Fruit fly (Drosophila melanogaster) whole organism, embryonic: Measurements from ENCODE around the gene vkg.

Experiments
- Asciz ChIP-seq: fragments of 200-800 bp; sonication (Bioruptor generic); optimal IDR thresholded peaks from 2 replicates; lab custom pipeline; 2017; ENCODE audit warnings: missing biosample characterization, mild to moderate bottlenecking, missing genetic modification characterization, missing genetic modification reagents
- CG10147 ChIP-seq: fragments of 200-800 bp; sonication (Bioruptor generic); optimal IDR thresholded peaks from 2 replicates; lab custom pipeline; 2019; ENCODE audit warnings: missing biosample characterization, mild to moderate bottlenecking, missing genetic modification characterization, moderate library complexity
- CG10267 ChIP-seq: fragments of 200-800 bp; sonication (Bioruptor generic); optimal IDR thresholded peaks from 2 replicates; lab custom pipeline; 2018; ENCODE audit warnings: missing biosample characterization, mild to moderate bottlenecking, missing genetic modification characterization, moderate library complexity
- CG10366 ChIP-seq: fragments of 200-800 bp; sonication (Bioruptor generic); IDR thresholded peaks from 2 replicates; pipeline ENCODE4 v1.3.6; 2022; ENCODE audit warnings: missing biosample characterization, missing genetic modification characterization
- CG10979 ChIP-seq: fragments of 200-800 bp; sonication (Bioruptor generic); optimal IDR thresholded peaks from 2 replicates; lab custom pipeline; 2018; ENCODE audit warnings: missing biosample characterization, mild to moderate bottlenecking, missing genetic modification characterization, moderate library complexity
- CG11560 ChIP-seq: fragments of 200-800 bp; sonication (Bioruptor generic); IDR thresholded peaks from 3 replicates; pipeline ENCODE4 v1.3.6; 2022; ENCODE audit warnings: missing biosample characterization, missing genetic modification characterization
- CG13123 ChIP-seq: fragments of 200-800 bp; sonication (Bioruptor generic); optimal IDR thresholded peaks from 2 replicates; lab custom pipeline; 2016; ENCODE audit warnings: missing biosample characterization, missing genetic modification characterization
- CG13894 ChIP-seq: fragments of 200-800 bp; sonication (Bioruptor generic); optimal IDR thresholded peaks from 3 replicates; lab custom pipeline; 2018; ENCODE audit warnings: missing biosample characterization, mild to moderate bottlenecking, missing genetic modification characterization, moderate library complexity
- CG15696 ChIP-seq: fragments of 200-800 bp; sonication (Bioruptor generic); optimal IDR thresholded peaks from 2 replicates; lab custom pipeline; 2019; ENCODE audit warnings: missing biosample characterization, mild to moderate bottlenecking, missing genetic modification characterization, moderate library complexity
- CG1603 ChIP-seq: fragments of 200-800 bp; sonication (Bioruptor generic); optimal IDR thresholded peaks from 2 replicates; lab custom pipeline; 2019; ENCODE audit warnings: missing biosample characterization, mild to moderate bottlenecking, missing genetic modification characterization, moderate library complexity
- CG16813 ChIP-seq: fragments of 200-800 bp; sonication (Bioruptor generic); IDR thresholded peaks from 3 replicates; pipeline ENCODE4 v1.3.6; 2022; ENCODE audit warnings: missing biosample characterization, missing genetic modification characterization; ENCODE audit not compliant: partially characterized antibody
- CG17802 ChIP-seq: fragments of 200-800 bp; sonication (Bioruptor generic); optimal IDR thresholded peaks from 2 replicates; lab custom pipeline; 2018; ENCODE audit warnings: missing biosample characterization, mild to moderate bottlenecking, missing genetic modification characterization, moderate library complexity
- CG1792 ChIP-seq: fragments of 200-800 bp; sonication (Bioruptor generic); optimal IDR thresholded peaks from 2 replicates; lab custom pipeline; 2016; ENCODE audit warnings: missing biosample characterization, missing genetic modification characterization
- CG18262 ChIP-seq: fragments of 200-800 bp; optimal IDR thresholded peaks from 3 replicates; lab custom pipeline; 2019; ENCODE audit warnings: missing biosample characterization, mild to moderate bottlenecking, missing genetic modification characterization, moderate library complexity
- CG1832 ChIP-seq: fragments of 200-800 bp; sonication (Bioruptor generic); optimal IDR thresholded peaks from 2 replicates; lab custom pipeline; 2017; ENCODE audit warnings: missing biosample characterization, mild to moderate bottlenecking, missing genetic modification characterization, inconsistent platforms
- CG18599 ChIP-seq: fragments of 200-800 bp; sonication (Bioruptor generic); optimal IDR thresholded peaks from 3 replicates; lab custom pipeline; 2017; ENCODE audit warnings: missing biosample characterization, missing genetic modification characterization, mild to moderate bottlenecking, moderate library complexity, missing genetic modification reagents
- CG2199 ChIP-seq: fragments of 200-800 bp; sonication (Bioruptor generic); IDR thresholded peaks from 3 replicates; pipeline ENCODE4 v1.3.6; 2022; ENCODE audit warnings: missing biosample characterization, missing genetic modification characterization
- CG2875 ChIP-seq: fragments of 200-800 bp; sonication (Bioruptor generic); optimal IDR thresholded peaks from 2 replicates; lab custom pipeline; 2017; ENCODE audit warnings: missing biosample characterization, mild to moderate bottlenecking, missing genetic modification characterization, missing genetic modification reagents
- CG31388 ChIP-seq: fragments of 200-800 bp; sonication (Bioruptor generic); optimal IDR thresholded peaks from 2 replicates; lab custom pipeline; 2016; ENCODE audit warnings: missing biosample characterization, missing genetic modification characterization
- CG33213 ChIP-seq: fragments of 200-800 bp; sonication (Bioruptor generic); optimal IDR thresholded peaks from 3 replicates; lab custom pipeline; 2016; ENCODE audit warnings: missing biosample characterization, missing genetic modification characterization
- CG33557 ChIP-seq: fragments of 200-800 bp; sonication (Bioruptor generic); optimal IDR thresholded peaks from 2 replicates; lab custom pipeline; 2019; ENCODE audit warnings: missing biosample characterization, mild to moderate bottlenecking, missing genetic modification characterization, moderate library complexity
- CG34422 ChIP-seq: fragments of 200-800 bp; sonication (Bioruptor generic); IDR thresholded peaks from 3 replicates; pipeline ENCODE4 v1.3.6; 2022; ENCODE audit warnings: missing biosample characterization, missing genetic modification characterization
- CG3726 ChIP-seq: fragments of 200-800 bp; sonication (Bioruptor generic); IDR thresholded peaks from 3 replicates; pipeline ENCODE4, ENCODE4 v1.3.6; 2022; ENCODE audit warnings: missing biosample characterization, missing genetic modification characterization
- CG43689 ChIP-seq: fragments of 200-800 bp; sonication (Bioruptor generic); IDR thresholded peaks from 2 replicates; pipeline ENCODE4 v1.3.6; 2022; ENCODE audit warnings: missing biosample characterization, missing genetic modification characterization
- CG4730 ChIP-seq: fragments of 200-800 bp; sonication (Bioruptor generic); IDR thresholded peaks from 2 replicates; pipeline ENCODE4 v1.3.6; 2022; ENCODE audit warnings: missing biosample characterization, missing genetic modification characterization
- CG4820 ChIP-seq: fragments of 200-800 bp; sonication (Bioruptor generic); optimal IDR thresholded peaks from 3 replicates; lab custom pipeline; 2016; ENCODE audit warnings: missing biosample characterization, missing genetic modification characterization
- CG6683 ChIP-seq: fragments of 200-800 bp; sonication (Bioruptor generic); optimal IDR thresholded peaks from 2 replicates; lab custom pipeline; 2017; ENCODE audit warnings: missing biosample characterization, mild to moderate bottlenecking, missing genetic modification characterization, missing genetic modification reagents
- CG7271 ChIP-seq: fragments of 200-800 bp; sonication (Bioruptor generic); optimal IDR thresholded peaks from 2 replicates; lab custom pipeline; 2018; ENCODE audit warnings: missing biosample characterization, mild to moderate bottlenecking, missing genetic modification characterization, moderate library complexity
- CG8281 ChIP-seq: fragments of 200-800 bp; sonication (Bioruptor generic); optimal IDR thresholded peaks from 2 replicates; lab custom pipeline; 2018; ENCODE audit warnings: missing biosample characterization, mild to moderate bottlenecking, missing genetic modification characterization, moderate library complexity
- CTCF ChIP-seq: fragments of 200-800 bp; sonication (Bioruptor generic); optimal IDR thresholded peaks from 2 replicates; lab custom pipeline; 2017; ENCODE audit warnings: missing biosample characterization, mild to moderate bottlenecking, missing genetic modification characterization, moderate library complexity
- HHEX ChIP-seq: fragments of 200-800 bp; sonication (Bioruptor generic); optimal IDR thresholded peaks from 3 replicates; lab custom pipeline; 2017; ENCODE audit warnings: missing biosample characterization, mild to moderate bottlenecking, missing genetic modification characterization, missing genetic modification reagents
- Hmx ChIP-seq: fragments of 200-800 bp; sonication (Bioruptor generic); optimal IDR thresholded peaks from 2 replicates; lab custom pipeline; 2016; ENCODE audit warnings: missing biosample characterization, missing genetic modification characterization
- NC2β ChIP-seq: fragments of 200-800 bp; sonication (Bioruptor generic); optimal IDR thresholded peaks from 2 replicates; lab custom pipeline; 2016; ENCODE audit warnings: missing biosample characterization, missing genetic modification characterization
- Nf-YC ChIP-seq: fragments of 200-800 bp; optimal IDR thresholded peaks from 3 replicates; lab custom pipeline; 2019; ENCODE audit warnings: missing biosample characterization, mild to moderate bottlenecking, missing genetic modification characterization, moderate library complexity
- Optix ChIP-seq: fragments of 200-800 bp; sonication (Bioruptor generic); IDR thresholded peaks from 3 replicates; pipeline ENCODE4 v1.3.6; 2022; ENCODE audit warnings: missing biosample characterization, missing genetic modification characterization
- bcd ChIP-seq: fragments of 200-800 bp; sonication (Bioruptor generic); optimal IDR thresholded peaks from 2 replicates; lab custom pipeline; 2017; ENCODE audit warnings: missing biosample characterization, mild to moderate bottlenecking, missing genetic modification characterization
- br ChIP-seq: fragments of >200 bp; optimal IDR thresholded peaks from 2 replicates; lab custom pipeline; 2017
- disco-r ChIP-seq: fragments of 200-800 bp; sonication (Bioruptor generic); optimal IDR thresholded peaks from 2 replicates; lab custom pipeline; 2016; ENCODE audit warnings: missing biosample characterization, missing genetic modification characterization
- gce ChIP-seq: fragments of 200-800 bp; sonication (Bioruptor generic); IDR thresholded peaks from 3 replicates; pipeline ENCODE4 v1.3.6; 2022; ENCODE audit warnings: missing biosample characterization, missing genetic modification characterization
- gem ChIP-seq: fragments of 200-800 bp; sonication (Bioruptor generic); optimal IDR thresholded peaks from 2 replicates; lab custom pipeline; 2019; ENCODE audit warnings: missing biosample characterization, mild to moderate bottlenecking, missing genetic modification characterization, moderate library complexity
- gsb-n ChIP-seq: fragments of 200-800 bp; sonication (Bioruptor generic); optimal IDR thresholded peaks from 3 replicates; lab custom pipeline; 2018; ENCODE audit warnings: missing biosample characterization, mild to moderate bottlenecking, missing genetic modification characterization
- lilli ChIP-seq: fragments of 200-800 bp; sonication (Bioruptor generic); optimal IDR thresholded peaks from 3 replicates; lab custom pipeline; 2016; ENCODE audit warnings: missing biosample characterization, missing genetic modification characterization
- odd ChIP-seq: fragments of 200-800 bp; sonication (Bioruptor generic); optimal IDR thresholded peaks from 2 replicates; lab custom pipeline; 2017; ENCODE audit warnings: missing biosample characterization, mild to moderate bottlenecking, missing genetic modification characterization
- otp ChIP-seq: fragments of 200-800 bp; sonication (Bioruptor generic); IDR thresholded peaks from 3 replicates; pipeline ENCODE4, ENCODE4 v1.3.6; 2022; ENCODE audit warnings: missing biosample characterization, missing genetic modification characterization
- schlank ChIP-seq: fragments of 200-800 bp; sonication (Bioruptor generic); optimal IDR thresholded peaks from 2 replicates; lab custom pipeline; 2018; ENCODE audit warnings: missing biosample characterization, mild to moderate bottlenecking, missing genetic modification characterization
- slp2 ChIP-seq: fragments of 200-800 bp; sonication (Bioruptor generic); optimal IDR thresholded peaks from 2 replicates; lab custom pipeline; 2016; ENCODE audit warnings: missing biosample characterization, missing genetic modification characterization
- toy ChIP-seq: fragments of 200-800 bp; sonication (Bioruptor generic); IDR thresholded peaks from 2 replicates; pipeline ENCODE4 v1.3.6; 2022; ENCODE audit warnings: missing biosample characterization, missing genetic modification characterization
- twi ChIP-seq: fragments of 200-800 bp; optimal IDR thresholded peaks from 2 replicates; lab custom pipeline; 2019; ENCODE audit warnings: missing biosample characterization, mild to moderate bottlenecking, missing genetic modification characterization, moderate library complexity
- tx ChIP-seq: fragments of 200-800 bp; sonication (Bioruptor generic); optimal IDR thresholded peaks from 2 replicates; lab custom pipeline; 2016; ENCODE audit warnings: missing biosample characterization, missing genetic modification characterization
- usp ChIP-seq: fragments of >200 bp; optimal IDR thresholded peaks from 2 replicates; lab custom pipeline; 2017; ENCODE audit warnings: missing biosample characterization, missing genetic modification characterization
- vfl ChIP-seq: fragments of 200-800 bp; sonication (Bioruptor generic); optimal IDR thresholded peaks from 2 replicates; lab custom pipeline; 2016; ENCODE audit warnings: missing biosample characterization, missing genetic modification characterization

Gene vkg

dm6 chr2L:5059645-5060254, 31.8 kb upstream of the vkg start, which contains the start of gene Rpn11 (continued):
- TF ChIP-seq CG1832 (no peak), otp (GFP tag; lab: Robert Waterston, UW) (no peak), CG4820 (peak; percentile 52), CG10366 (GFP tag; lab: Robert Waterston, UW) (no peak; the same call in 1 of the 2 replicates), Optix (no peak), bcd (GFP tag; lab: Kevin White, UChicago) (peak; percentile 64), CG18262 (tag; lab: Kevin White, UChicago) (peak; percentile 78), disco-r (GFP tag; lab: Kevin White, UChicago) (no peak), CG43689 (GFP tag; lab: Robert Waterston, UW) (no peak), Hmx (GFP tag; lab: Kevin White, UChicago) (peak; percentile 23), CG4730 (GFP tag; lab: Robert Waterston, UW) (no peak), twi (peak; percentile 43), CG33557 (GFP tag; lab: Kevin White, UChicago) (peak; percentile 58), Nf-YC (tag; lab: Kevin White, UChicago) (peak; percentile 75), CG33213 (GFP tag; lab: Kevin White, UChicago) (no peak), tx (GFP tag; lab: Kevin White, UChicago) (peak; percentile 41), toy (GFP tag; lab: Robert Waterston, UW) (no peak), lilli (GFP tag; lab: Kevin White, UChicago) (peak; percentile 59), CG2875 (GFP tag; lab: Kevin White, UChicago) (peak; percentile 22), CG11560 (no peak), CG7271 (tag; lab: Kevin White, UChicago) (no peak), vfl (GFP tag; lab: Kevin White, UChicago) (no peak), usp (no peak), CG10979 (tag; lab: Kevin White, UChicago) (peak; percentile 49), CG6683 (GFP tag; lab: Kevin White, UChicago) (no peak), CG13123 (GFP tag; lab: Kevin White, UChicago) (no peak), odd (GFP tag; lab: Kevin White, UChicago) (peak; percentile 0), CG8281 (tag; lab: Kevin White, UChicago) (no peak), CG1792 (GFP tag; lab: Kevin White, UChicago) (no peak), CG3726 (GFP tag; lab: Robert Waterston, UW) (no peak), CG15696 (tag; lab: Kevin White, UChicago) (peak; percentile 66), gem (tag; lab: Kevin White, UChicago) (peak; percentile 83), CG31388 (GFP tag; lab: Kevin White, UChicago) (no peak), Asciz (peak; percentile 15), CTCF (GFP tag; lab: Kevin White, UChicago) (no peak), gce (no peak), CG34422 (GFP tag; lab: Robert Waterston, UW) (no peak), CG17802 (tag; lab: Kevin White, UChicago) (no peak), CG13894 (peak; percentile 60), schlank (tag; lab: Kevin White, UChicago) (no peak), HHEX (GFP tag; lab: Kevin White, UChicago) (peak; percentile 42), CG10147 (peak; percentile 72), slp2 (GFP tag; lab: Kevin White, UChicago) (no peak), CG1603 (tag; lab: Kevin White, UChicago) (peak; percentile 47), gsb-n (tag; lab: Kevin White, UChicago) (peak; percentile 47), CG18599 (GFP tag; lab: Kevin White, UChicago) (peak; percentile 67), CG16813 (peak; percentile 46; the same call in 1 of the 3 replicates), br (no peak), NC2β (GFP tag; lab: Kevin White, UChicago) (no peak), CG10267 (tag; lab: Kevin White, UChicago) (peak; percentile 90), CG2199 (GFP tag; lab: Robert Waterston, UW) (no peak)
